Fruit fly (Drosophila melanogaster) whole organism, pupa: ENCODE data around the gene CG42638.
"Not testable (repeated sequence)": the region's sequence is repeated elsewhere in the genome, so short reads cannot be mapped to it uniquely, and the experiment has no call there.

Experiments
- CG14655 ChIP-seq: fragments of 200-800 bp; sonication (Bioruptor generic); optimal IDR thresholded peaks from 3 replicates; lab custom pipeline; 2017; ENCODE audit warnings: mild to moderate bottlenecking, missing biosample characterization, missing genetic modification reagents, missing genetic modification characterization
- CG9948 ChIP-seq: fragments of 200-800 bp; sonication (Bioruptor generic); optimal IDR thresholded peaks from 2 replicates; lab custom pipeline; 2018; ENCODE audit warnings: missing biosample characterization, mild to moderate bottlenecking, missing genetic modification characterization, moderate library complexity
- D1 ChIP-seq: fragments of 200-800 bp; sonication (Bioruptor generic); optimal IDR thresholded peaks from 2 replicates; lab custom pipeline; 2018; ENCODE audit warnings: missing biosample characterization, mild to moderate bottlenecking, missing genetic modification characterization, moderate library complexity
- Snoo ChIP-seq: fragments of 200-800 bp; sonication (Bioruptor generic); optimal IDR thresholded peaks from 3 replicates; lab custom pipeline; 2017; ENCODE audit warnings: missing biosample characterization, mild to moderate bottlenecking, missing genetic modification characterization, inconsistent platforms

DNA sequence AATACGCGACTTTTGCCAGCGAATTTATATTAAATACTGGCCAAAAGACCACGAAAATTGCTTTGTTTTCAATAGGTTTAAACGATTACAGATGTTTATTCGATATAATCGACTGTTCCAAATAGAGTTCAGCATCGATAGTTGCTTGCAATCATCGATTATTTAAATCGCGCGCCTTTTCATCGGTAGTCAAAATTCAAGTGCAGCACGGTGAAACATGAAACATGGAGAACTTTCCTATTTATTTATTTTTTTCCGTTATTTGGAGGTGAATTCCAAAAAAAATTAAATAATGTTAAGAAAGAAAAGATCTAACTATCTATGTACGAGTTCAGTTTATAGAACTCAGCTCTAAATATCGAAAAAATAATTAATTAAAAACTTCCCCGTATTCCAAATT is at the start of gene CG42638:
- TF ChIP-seq D1 (tag; lab: Kevin White, UChicago); Snoo (tag; lab: Kevin White, UChicago); CG14655; CG9948 (tag; lab: Kevin White, UChicago): not testable (repeated sequence)
